Worm (Caenorhabditis elegans): Measurements from ENCODE around the gene srd-64.

- TF ChIP-seq nhr-12 (tag; optimal IDR thresholded peaks at IDR 0.05) (no peak), ztf-11 (tag; optimal IDR thresholded peaks at IDR 0.05) (no peak), R02D3.7 (tag; optimal IDR thresholded peaks at IDR 0.05) (no peak), fos-1 (tag; optimal IDR thresholded peaks at IDR 0.05) (no peak), nhr-11 (tag; optimal IDR thresholded peaks at IDR 0.05) (no peak), elt-3 (tag; optimal IDR thresholded peaks at IDR 0.05) (no peak), snpc-4 (tag; optimal IDR thresholded peaks at IDR 0.05) (no peak), sem-4 (tag; optimal IDR thresholded peaks at IDR 0.05) (no peak), peb-1 (tag; optimal IDR thresholded peaks at IDR 0.05) (no peak), crh-2 (tag; optimal IDR thresholded peaks at IDR 0.05) (no peak), egl-27 (tag; optimal IDR thresholded peaks at IDR 0.05) (no peak), skn-1 (tag; optimal IDR thresholded peaks at IDR 0.05) (no peak)
Measured at ce11 chrIII:1713991-1714611, 19.2 kb upstream of the srd-64 start.
